Worm (Caenorhabditis elegans): ENCODE results near the gene larp-1.

- TF ChIP-seq pes-1 (GFP tag; IDR thresholded peaks at IDR 0.05), result no peak
- TF ChIP-seq flt-1 (GFP tag; IDR thresholded peaks at IDR 0.05), result no peak
- TF ChIP-seq F13C5.2 (tag; optimal IDR thresholded peaks at IDR 0.05), result no peak
- TF ChIP-seq B0310.2 (tag; optimal IDR thresholded peaks at IDR 0.05), result no peak
- TF ChIP-seq ceh-36 (tag; optimal IDR thresholded peaks at IDR 0.05), result no peak
- no peak for TF ChIP-seq tbx-11 (GFP tag; IDR thresholded peaks at IDR 0.05)
- TF ChIP-seq ama-1 (optimal IDR thresholded peaks at IDR 0.05), result no peak
- no peak for TF ChIP-seq ceh-13 (GFP tag; optimal IDR thresholded peaks at IDR 0.05)
Measured at ce11 chrIII:4986790-4987259, 30.6 kb downstream of the larp-1 start, which contains the start of the genes C27F2.10 and wdr-60.
